Worm (Caenorhabditis elegans): Measurements from ENCODE around the gene rrsr-1.

Gene rrsr-1

DNA sequence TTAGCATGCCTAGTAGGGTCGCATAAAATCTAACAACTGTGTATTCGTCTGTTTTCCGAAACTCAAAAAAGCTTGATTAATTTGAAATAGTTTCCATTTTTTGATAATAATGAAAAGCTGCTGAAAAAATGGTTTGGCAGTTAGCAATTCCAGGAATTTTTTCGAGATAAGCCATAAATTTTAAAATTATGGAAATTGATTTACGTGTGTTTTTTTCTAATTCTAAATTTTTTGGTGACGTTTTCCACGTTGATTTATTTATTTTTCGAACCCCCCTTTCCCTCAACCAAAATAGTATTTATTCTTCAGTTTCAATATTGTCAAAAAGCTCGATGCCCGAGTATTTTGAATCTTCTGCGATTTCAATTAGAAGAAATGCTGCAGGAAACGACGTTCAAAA is 4.1 kb upstream of the rrsr-1 start, which contains the start of gene F23B12.1:
TSS of gene F23B12.1 (plus strand) at position 301 of the 400 bp plus-strand sequence.
- no peak for TF ChIP-seq mdl-1 (tag; optimal IDR thresholded peaks at IDR 0.05)
- no peak for TF ChIP-seq unc-39 (tag; optimal IDR thresholded peaks at IDR 0.05)
- TF ChIP-seq nhr-237 (tag; optimal IDR thresholded peaks at IDR 0.05): no peak
- TF ChIP-seq F13H6.1 (tag; optimal IDR thresholded peaks at IDR 0.05): no peak
- no peak for TF ChIP-seq peb-1 (tag; optimal IDR thresholded peaks at IDR 0.05)
- TF ChIP-seq nhr-11 (tag; optimal IDR thresholded peaks at IDR 0.05): no peak
- TF ChIP-seq Y55F3AM.14 (GFP tag; optimal IDR thresholded peaks at IDR 0.05): no peak
- TF ChIP-seq mab-5 (tag; optimal IDR thresholded peaks at IDR 0.05): no peak
- no peak for TF ChIP-seq unc-62 (GFP tag; optimal IDR thresholded peaks at IDR 0.05)
- no peak for TF ChIP-seq sem-4 (tag; optimal IDR thresholded peaks at IDR 0.05)
- no peak for TF ChIP-seq nhr-25 (tag; optimal IDR thresholded peaks at IDR 0.05)
- TF ChIP-seq elt-1 (tag; optimal IDR thresholded peaks at IDR 0.05): no peak
- no peak for TF ChIP-seq nhr-10 (tag; optimal IDR thresholded peaks at IDR 0.05)
- TF ChIP-seq lsy-2 (tag; optimal IDR thresholded peaks at IDR 0.05): no peak
- TF ChIP-seq sma-9 (GFP tag; optimal IDR thresholded peaks at IDR 0.05): no peak
- TF ChIP-seq sma-9 (tag; optimal IDR thresholded peaks at IDR 0.05): no peak
- TF ChIP-seq C34F6.9 (tag; optimal IDR thresholded peaks at IDR 0.05): no peak
- TF ChIP-seq egl-27 (tag; optimal IDR thresholded peaks at IDR 0.05): no peak
- no peak for TF ChIP-seq crh-2 (tag; optimal IDR thresholded peaks at IDR 0.05)
- TF ChIP-seq ztf-11 (tag; optimal IDR thresholded peaks at IDR 0.05): no peak
- TF ChIP-seq ceh-82 (tag; optimal IDR thresholded peaks at IDR 0.05): no peak

DNA sequence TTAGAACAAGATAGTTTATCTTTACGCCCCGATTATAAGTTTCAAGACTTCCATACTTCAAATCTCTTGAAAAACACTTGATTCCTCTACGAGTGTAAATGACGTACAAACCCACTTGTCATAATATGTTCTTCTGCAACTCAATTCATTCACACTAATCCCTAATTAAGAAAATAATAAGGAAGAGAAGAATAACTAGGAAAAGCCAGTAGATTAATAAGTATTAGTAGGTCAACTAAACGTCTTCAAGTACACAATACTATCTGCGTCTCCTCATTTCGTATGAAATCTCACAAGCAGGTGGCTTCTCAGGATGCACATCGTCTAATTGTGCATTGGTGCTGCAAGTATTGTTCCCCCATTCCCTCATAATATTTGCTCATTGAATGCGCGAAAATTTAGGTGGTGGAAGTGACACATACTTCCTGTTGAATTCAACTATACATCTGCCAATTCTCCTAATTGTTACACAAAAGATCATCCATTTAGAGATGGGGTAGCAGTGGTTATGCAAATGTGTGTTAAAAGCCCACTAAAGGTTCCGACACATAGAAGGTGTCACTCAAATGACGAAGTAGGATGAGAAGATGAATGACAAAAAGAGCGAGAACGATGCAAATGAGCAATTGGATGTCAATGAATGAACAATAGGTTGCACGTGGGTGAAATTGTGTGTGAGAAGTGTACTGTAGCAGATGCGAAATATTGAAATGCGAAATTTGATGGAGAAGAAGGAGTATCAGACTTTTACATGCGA is 2.4 kb upstream of the rrsr-1 start:
- TF ChIP-seq lsy-2 (tag; optimal IDR thresholded peaks at IDR 0.05) (no peak), nhr-11 (tag; optimal IDR thresholded peaks at IDR 0.05) (no peak), nhr-77 (tag; optimal IDR thresholded peaks at IDR 0.05) (no peak), F13H6.1 (tag; optimal IDR thresholded peaks at IDR 0.05) (no peak), R02D3.7 (tag; optimal IDR thresholded peaks at IDR 0.05) (no peak), zag-1 (tag; optimal IDR thresholded peaks at IDR 0.05) (no peak), nhr-23 (tag; optimal IDR thresholded peaks at IDR 0.05) (no peak), blmp-1 (tag; optimal IDR thresholded peaks at IDR 0.05; ENCODE audit: insufficient read depth) (no peak), peb-1 (tag; optimal IDR thresholded peaks at IDR 0.05) (no peak), elt-1 (tag; optimal IDR thresholded peaks at IDR 0.05) (no peak), fos-1 (tag; optimal IDR thresholded peaks at IDR 0.05) (no peak), ztf-11 (tag; optimal IDR thresholded peaks at IDR 0.05) (no peak), mbf-1 (tag; optimal IDR thresholded peaks at IDR 0.05) (no peak), nhr-12 (tag; optimal IDR thresholded peaks at IDR 0.05) (no peak), C34F6.9 (tag; optimal IDR thresholded peaks at IDR 0.05) (no peak), nhr-10 (tag; optimal IDR thresholded peaks at IDR 0.05) (no peak)

DNA sequence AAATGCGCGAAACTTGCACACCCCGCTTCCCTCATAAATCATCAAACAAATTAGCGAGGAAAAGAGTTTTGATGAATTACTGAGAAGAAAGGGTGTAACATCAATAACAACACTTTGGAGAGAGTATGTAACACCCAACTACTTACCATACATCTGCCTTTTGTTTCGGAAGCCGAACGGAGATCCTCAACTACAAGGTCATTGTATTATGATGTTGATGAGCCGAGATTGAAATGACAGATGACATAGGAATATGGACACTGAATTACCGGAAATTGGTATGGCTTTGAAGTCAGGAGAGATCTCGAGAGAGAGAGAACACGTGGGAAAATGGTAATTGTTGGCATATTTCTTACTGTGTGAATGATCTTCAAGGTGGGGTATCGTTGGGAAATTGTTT is 1.2 kb upstream of the rrsr-1 start:
- no peak for TF ChIP-seq ceh-16 (tag; optimal IDR thresholded peaks at IDR 0.05)
- TF ChIP-seq nhr-11 (tag; optimal IDR thresholded peaks at IDR 0.05): no peak
- no peak for TF ChIP-seq unc-62 (GFP tag; optimal IDR thresholded peaks at IDR 0.05)
- TF ChIP-seq mab-5 (tag; optimal IDR thresholded peaks at IDR 0.05): no peak
- no peak for TF ChIP-seq lin-11 (tag; optimal IDR thresholded peaks at IDR 0.05)
- no peak for TF ChIP-seq nhr-23 (tag; optimal IDR thresholded peaks at IDR 0.05)
- TF ChIP-seq sem-4 (tag; optimal IDR thresholded peaks at IDR 0.05): no peak
- TF ChIP-seq alr-1 (tag; optimal IDR thresholded peaks at IDR 0.05): no peak
- no peak for TF ChIP-seq ceh-82 (tag; optimal IDR thresholded peaks at IDR 0.05)
- TF ChIP-seq unc-39 (tag; optimal IDR thresholded peaks at IDR 0.05): no peak
- TF ChIP-seq ztf-11 (tag; optimal IDR thresholded peaks at IDR 0.05): no peak
- no peak for TF ChIP-seq sma-9 (GFP tag; optimal IDR thresholded peaks at IDR 0.05)
- TF ChIP-seq sma-9 (tag; optimal IDR thresholded peaks at IDR 0.05): no peak
- TF ChIP-seq unc-55 (GFP tag; optimal IDR thresholded peaks at IDR 0.05): no peak
- TF ChIP-seq lin-39 (tag; optimal IDR thresholded peaks at IDR 0.05): no peak
- no peak for TF ChIP-seq gmeb-1 (tag; optimal IDR thresholded peaks at IDR 0.05)
- no peak for TF ChIP-seq nhr-21 (tag; optimal IDR thresholded peaks at IDR 0.05)
- no peak for TF ChIP-seq elt-3 (tag; optimal IDR thresholded peaks at IDR 0.05)
- TF ChIP-seq nhr-77 (tag; optimal IDR thresholded peaks at IDR 0.05): no peak
- TF ChIP-seq aly-2 (tag; optimal IDR thresholded peaks at IDR 0.05): no peak
- no peak for TF ChIP-seq lsy-2 (tag; optimal IDR thresholded peaks at IDR 0.05)

All from whole organism, L2 larva.